Worm (Caenorhabditis elegans): Measurements from ENCODE around the gene col-34.

DNA sequence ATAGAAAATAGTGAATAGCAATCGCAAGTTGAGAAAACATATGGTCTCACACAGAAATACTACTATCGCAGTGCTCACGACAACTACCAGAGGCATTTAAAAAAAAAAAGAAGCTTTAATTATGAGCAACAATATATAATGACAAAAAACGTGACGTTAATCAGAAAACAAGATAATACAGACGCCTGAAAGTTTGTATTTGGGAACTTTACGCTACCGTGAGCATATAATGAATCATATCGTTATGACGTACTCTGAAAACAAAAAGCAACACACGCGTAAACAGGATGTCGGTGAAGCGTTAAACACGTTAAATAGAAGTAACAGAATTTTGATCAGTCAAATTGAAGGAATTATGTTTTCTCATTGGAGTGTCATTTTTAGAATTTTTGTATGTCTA, 18.6 kb downstream of the col-34 start, which contains the start of gene srbc-71:
- TF ChIP-seq dao-5 (tag; optimal IDR thresholded peaks at IDR 0.05): no peak
- TF ChIP-seq him-1 (tag; optimal IDR thresholded peaks at IDR 0.05): no peak
- TF ChIP-seq W03F9.2 (tag; optimal IDR thresholded peaks at IDR 0.05): no peak
